Worm (Caenorhabditis elegans) whole organism, mixed stage, embryonic: Measurements from ENCODE around the gene ttr-44.

Experiments used
- mep-1 ChIP-seq: fragments of 150-350 bp; optimal IDR thresholded peaks from 2 replicates; lab custom pipeline; 2017; ENCODE audit warnings: missing biosample characterization, missing genetic modification reagents, missing genetic modification characterization, inconsistent platforms
- nhr-12 ChIP-seq: fragments of 150-350 bp; optimal IDR thresholded peaks from 2 replicates; lab custom pipeline; 2014; ENCODE audit warnings: missing biosample characterization, missing genetic modification characterization
- snpc-4 ChIP-seq: fragments of 150-350 bp; optimal IDR thresholded peaks from 2 replicates; lab custom pipeline; 2014; ENCODE audit warnings: missing biosample characterization, missing genetic modification characterization
- unc-62 ChIP-seq: fragments of 150-350 bp; optimal IDR thresholded peaks from 2 replicates; lab custom pipeline; 2014; ENCODE audit warnings: missing biosample characterization, missing genetic modification reagents, missing genetic modification characterization
- ztf-11 ChIP-seq: fragments of 150-350 bp; optimal IDR thresholded peaks from 2 replicates; lab custom pipeline; 2014; ENCODE audit warnings: missing biosample characterization, missing genetic modification characterization

DNA sequence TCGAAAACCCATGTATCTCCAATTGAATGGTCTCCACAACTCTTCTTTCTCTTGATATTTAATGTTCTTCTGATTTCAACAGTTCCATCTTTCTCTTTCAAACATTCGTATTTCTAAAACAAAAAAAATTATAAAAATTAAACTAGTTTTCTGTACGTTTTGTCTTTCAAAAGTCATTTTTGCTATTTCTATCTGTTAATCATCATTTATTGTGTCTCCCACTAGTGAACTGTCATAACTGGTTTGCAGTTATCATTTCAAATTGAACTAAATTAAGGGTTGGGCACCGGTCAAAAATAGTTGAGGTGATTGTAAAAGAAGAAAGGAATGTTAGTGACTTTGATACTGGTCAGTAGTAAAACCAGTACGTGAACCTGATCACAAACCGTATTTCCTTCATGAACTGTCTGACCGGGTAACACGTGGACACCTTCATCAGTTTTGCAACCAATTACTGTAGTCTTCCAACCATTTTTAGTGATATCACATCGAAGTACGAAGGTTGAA is 42.2 kb downstream of the ttr-44 start:
- TF ChIP-seq unc-62 (GFP tag; lab: Kevin White, UChicago), result no peak
- no peak for TF ChIP-seq snpc-4
- TF ChIP-seq nhr-12 (tag; lab: Kevin White, UChicago), result no peak
- TF ChIP-seq mep-1 (tag; lab: Kevin White, UChicago), result no peak
- no peak for TF ChIP-seq ztf-11
